Worm (Caenorhabditis elegans) whole organism, L2 larva: ENCODE data around the gene T16H12.9.
A peak's percentile ranks its signal among the peaks of the same experiment; 100 is the strongest.

ENCODE experiments used
- C34F6.9 ChIP-seq: fragments of 150-350 bp; optimal IDR thresholded peaks from 2 replicates; lab custom pipeline; 2014; ENCODE audit warnings: missing biosample characterization, missing genetic modification characterization
- R02D3.7 ChIP-seq: fragments of 150-350 bp; optimal IDR thresholded peaks from 2 replicates; lab custom pipeline; 2014; ENCODE audit warnings: missing biosample characterization, missing genetic modification characterization
- Y55F3AM.14 ChIP-seq: fragments of 200-800 bp; sonication (Bioruptor generic); optimal IDR thresholded peaks from 2 replicates; lab custom pipeline; 2018; ENCODE audit warnings: mild to moderate bottlenecking, missing genetic modification characterization, missing compliant biosample characterization
- ZK546.5 ChIP-seq: sonication (generic microtip); optimal IDR thresholded peaks from 2 replicates; lab custom pipeline; 2017; ENCODE audit warnings: missing biosample characterization, missing genetic modification characterization
- alr-1 ChIP-seq: fragments of 150-350 bp; optimal IDR thresholded peaks from 2 replicates; lab custom pipeline; 2014; ENCODE audit warnings: missing biosample characterization, missing genetic modification characterization
- aly-2 ChIP-seq: fragments of 150-350 bp; optimal IDR thresholded peaks from 2 replicates; lab custom pipeline; 2014; ENCODE audit warnings: missing biosample characterization, missing genetic modification characterization
- ama-1 ChIP-seq: fragments of 150-350 bp; optimal IDR thresholded peaks from 2 replicates; lab custom pipeline; 2018; ENCODE audit warnings: inconsistent platforms
- ceh-16 ChIP-seq: fragments of 150-350 bp; optimal IDR thresholded peaks from 2 replicates; lab custom pipeline; 2014; ENCODE audit warnings: missing biosample characterization, missing genetic modification characterization
- ceh-82 ChIP-seq: fragments of 150-350 bp; optimal IDR thresholded peaks from 2 replicates; lab custom pipeline; 2014; ENCODE audit warnings: missing biosample characterization, missing genetic modification characterization
- crh-2 ChIP-seq: sonication (generic microtip); optimal IDR thresholded peaks from 2 replicates; lab custom pipeline; 2017; ENCODE audit warnings: missing biosample characterization, missing genetic modification characterization
- egl-27 ChIP-seq: sonication (generic microtip); optimal IDR thresholded peaks from 3 replicates; lab custom pipeline; 2017; ENCODE audit warnings: missing biosample characterization, missing genetic modification reagents, missing genetic modification characterization
- elt-1 ChIP-seq: fragments of 150-350 bp; optimal IDR thresholded peaks from 2 replicates; lab custom pipeline; 2014; ENCODE audit warnings: missing biosample characterization, missing genetic modification characterization
- elt-3 ChIP-seq: sonication (generic microtip); optimal IDR thresholded peaks from 2 replicates; lab custom pipeline; 2017; ENCODE audit warnings: missing biosample characterization, missing genetic modification characterization
- fos-1 ChIP-seq: fragments of 150-350 bp; optimal IDR thresholded peaks from 2 replicates; lab custom pipeline; 2014; ENCODE audit warnings: missing biosample characterization, missing genetic modification characterization
- gmeb-1 ChIP-seq: fragments of 150-350 bp; optimal IDR thresholded peaks from 2 replicates; lab custom pipeline; 2014; ENCODE audit warnings: missing biosample characterization, missing genetic modification characterization
- lin-11 ChIP-seq: fragments of 150-350 bp; sonication (generic microtip); optimal IDR thresholded peaks from 2 replicates; lab custom pipeline; 2014; ENCODE audit warnings: missing biosample characterization, missing genetic modification characterization, inconsistent platforms, mixed read lengths
- lin-13 ChIP-seq: fragments of 150-350 bp; optimal IDR thresholded peaks from 2 replicates; lab custom pipeline; 2014; ENCODE audit warnings: missing biosample characterization, missing genetic modification reagents, missing genetic modification characterization
- lsy-2 ChIP-seq, 2 experiments: fragments of 150-350 bp in 1 of 2; sonication (generic microtip) in 1 of 2; optimal IDR thresholded peaks; 2 replicates each; lab custom pipeline; 2014 to 2017; ENCODE audit warnings: missing biosample characterization in 2 of 2, missing genetic modification characterization in 2 of 2
- mbf-1 ChIP-seq: sonication (generic microtip); optimal IDR thresholded peaks from 2 replicates; lab custom pipeline; 2017; ENCODE audit warnings: missing biosample characterization, missing genetic modification characterization
- nhr-11 ChIP-seq: fragments of 150-350 bp; optimal IDR thresholded peaks from 2 replicates; lab custom pipeline; 2014; ENCODE audit warnings: missing biosample characterization, missing genetic modification characterization
- nhr-12 ChIP-seq: fragments of 150-350 bp; optimal IDR thresholded peaks from 2 replicates; lab custom pipeline; 2014; ENCODE audit warnings: missing biosample characterization, missing genetic modification characterization
- nhr-129 ChIP-seq: fragments of 150-350 bp; optimal IDR thresholded peaks from 2 replicates; lab custom pipeline; 2014; ENCODE audit warnings: missing biosample characterization, missing genetic modification characterization
- nhr-21 ChIP-seq: fragments of 150-350 bp; optimal IDR thresholded peaks from 2 replicates; lab custom pipeline; 2014; ENCODE audit warnings: missing biosample characterization, missing genetic modification characterization
- nhr-23 ChIP-seq: fragments of 150-350 bp; optimal IDR thresholded peaks from 2 replicates; lab custom pipeline; 2014; ENCODE audit warnings: missing biosample characterization, missing genetic modification reagents, missing genetic modification characterization
- nhr-237 ChIP-seq: fragments of 150-350 bp; optimal IDR thresholded peaks from 2 replicates; lab custom pipeline; 2014; ENCODE audit warnings: missing biosample characterization, missing genetic modification characterization
- nhr-6 ChIP-seq: fragments of 150-350 bp; optimal IDR thresholded peaks from 2 replicates; lab custom pipeline; 2014; ENCODE audit warnings: missing biosample characterization, missing genetic modification characterization
- nhr-77 ChIP-seq: fragments of 150-350 bp; optimal IDR thresholded peaks from 2 replicates; lab custom pipeline; 2014; ENCODE audit warnings: missing biosample characterization, missing genetic modification characterization
- peb-1 ChIP-seq: fragments of 150-350 bp; optimal IDR thresholded peaks from 2 replicates; lab custom pipeline; 2014; ENCODE audit warnings: missing biosample characterization, missing genetic modification characterization
- sem-4 ChIP-seq: fragments of 150-350 bp; optimal IDR thresholded peaks from 2 replicates; lab custom pipeline; 2014; ENCODE audit warnings: missing biosample characterization, missing genetic modification reagents, missing genetic modification characterization
- skn-1 ChIP-seq: sonication (generic microtip); optimal IDR thresholded peaks from 2 replicates; lab custom pipeline; 2017; ENCODE audit warnings: missing biosample characterization, missing genetic modification characterization
- sma-3 ChIP-seq: sonication (generic microtip); optimal IDR thresholded peaks from 2 replicates; lab custom pipeline; 2016; ENCODE audit warnings: missing genetic modification reagents, missing genetic modification characterization, missing compliant biosample characterization
- sma-9 ChIP-seq, 2 experiments: fragments of 150-350 bp in 1 of 2; sonication (generic microtip) in 1 of 2; optimal IDR thresholded peaks; 2 replicates each; lab custom pipeline; 2014 to 2016; ENCODE audit warnings: missing genetic modification characterization in 2 of 2, mild to moderate bottlenecking in 1 of 2, missing biosample characterization in 1 of 2, missing compliant biosample characterization in 1 of 2, missing genetic modification reagents in 1 of 2, moderate library complexity in 1 of 2
- unc-39 ChIP-seq: fragments of 150-350 bp; optimal IDR thresholded peaks from 2 replicates; lab custom pipeline; 2014; ENCODE audit warnings: missing biosample characterization, missing genetic modification characterization
- unc-55 ChIP-seq: fragments of 150-350 bp; sonication (generic microtip); optimal IDR thresholded peaks from 3 replicates; lab custom pipeline; 2014; ENCODE audit warnings: missing biosample characterization, missing genetic modification reagents, missing genetic modification characterization
- unc-62 ChIP-seq: fragments of 150-350 bp; optimal IDR thresholded peaks from 2 replicates; lab custom pipeline; 2014; ENCODE audit warnings: missing biosample characterization, missing genetic modification reagents, missing genetic modification characterization
- zag-1 ChIP-seq: fragments of 150-350 bp; optimal IDR thresholded peaks from 2 replicates; lab custom pipeline; 2014; ENCODE audit warnings: missing biosample characterization, missing genetic modification characterization
- ztf-1 ChIP-seq: fragments of 200-800 bp; sonication (Bioruptor generic); conservative IDR thresholded peaks from 2 replicates; pipeline ENCODE4 v1.3.6; 2022; ENCODE audit warnings: missing genetic modification characterization, missing compliant biosample characterization
- ztf-11 ChIP-seq: sonication (generic microtip); optimal IDR thresholded peaks from 2 replicates; lab custom pipeline; 2017; ENCODE audit warnings: missing biosample characterization, missing genetic modification characterization
- ztf-4 ChIP-seq: fragments of 150-350 bp; optimal IDR thresholded peaks from 2 replicates; lab custom pipeline; 2014; ENCODE audit warnings: missing biosample characterization, missing genetic modification characterization

Gene T16H12.9

DNA sequence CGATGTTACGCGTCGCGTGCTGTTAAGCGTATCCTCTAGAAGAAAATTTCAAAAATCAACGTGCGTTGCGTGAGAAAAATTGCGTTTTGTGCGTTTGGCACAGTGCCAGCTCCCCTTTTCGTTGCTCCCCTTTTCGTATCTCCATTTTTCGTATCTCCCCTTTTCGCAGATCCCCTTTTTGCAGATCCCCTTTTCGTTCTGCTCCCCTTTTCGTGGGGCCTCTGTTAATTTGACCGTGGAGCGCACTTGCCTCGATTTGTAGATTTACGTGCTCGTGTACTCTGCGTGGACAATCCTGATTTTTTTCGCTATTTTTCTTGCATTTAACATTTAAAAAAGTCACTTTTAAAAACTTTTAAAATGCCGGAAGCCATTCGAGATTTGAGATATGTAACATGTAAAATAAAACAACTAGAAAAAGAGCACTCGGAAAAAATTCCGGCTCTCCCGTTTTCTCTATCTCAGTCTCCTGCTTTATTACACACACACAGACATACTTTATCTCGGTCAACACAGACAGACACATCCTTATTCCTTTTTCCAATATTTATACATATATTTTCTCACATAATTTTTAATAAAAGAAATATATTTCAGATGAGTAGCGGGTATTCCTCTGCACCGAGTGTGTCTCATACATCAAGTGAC is 14.6 kb downstream of the T16H12.9 start, which contains the start of gene ttll-4 (continued):
- TF ChIP-seq sma-3 (peak; percentile 1), lsy-2 (tag; optimal IDR thresholded peaks at IDR 0.05; lab: Kevin White, UChicago) (peak; percentile 50 to 59), lin-13 (peak; percentile 53), ama-1 (lab: Kevin White, UChicago) (no peak), skn-1 (tag; lab: Kevin White, UChicago) (no peak), peb-1 (tag; lab: Kevin White, UChicago) (no peak), ceh-16 (tag; lab: Kevin White, UChicago) (no peak), ztf-4 (no peak), nhr-237 (tag; lab: Kevin White, UChicago) (no peak), zag-1 (tag; lab: Kevin White, UChicago) (peak; percentile 1), nhr-77 (tag; lab: Kevin White, UChicago) (no peak)

DNA sequence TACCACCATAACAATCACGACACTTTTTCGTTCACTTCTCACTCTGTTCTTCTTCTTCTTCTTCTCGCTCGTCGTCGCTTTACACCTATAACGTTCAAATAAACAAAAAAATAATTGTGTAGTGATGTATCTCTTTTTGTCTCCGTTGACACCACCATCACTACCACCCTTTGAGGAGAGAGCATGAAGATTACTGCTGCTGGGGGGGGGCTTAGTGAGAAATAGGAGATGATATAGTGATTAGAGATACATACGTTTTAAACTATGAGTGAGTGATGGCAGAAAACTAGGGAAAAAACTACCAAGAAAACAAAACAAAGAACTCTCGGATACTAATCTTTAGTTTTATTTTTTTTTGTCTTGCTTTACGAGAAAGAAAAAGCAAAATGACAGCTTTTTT is 17.3 kb downstream of the T16H12.9 start:
- TF ChIP-seq gmeb-1 (tag; lab: Kevin White, UChicago) (no peak), nhr-11 (tag; lab: Kevin White, UChicago) (no peak), sma-3 (no peak), elt-1 (tag; lab: Kevin White, UChicago) (no peak), unc-62 (GFP tag; lab: Kevin White, UChicago) (no peak), ztf-4 (no peak), sma-9 (GFP tag; optimal IDR thresholded peaks at IDR 0.05; lab: Kevin White, UChicago) (peak; percentile 35), sma-9 (tag; optimal IDR thresholded peaks at IDR 0.05; lab: Kevin White, UChicago) (no peak), lsy-2 (tag; optimal IDR thresholded peaks at IDR 0.05; lab: Kevin White, UChicago) (peak in 1 of 2 experiments; percentile 34), C34F6.9 (no peak), peb-1 (tag; lab: Kevin White, UChicago) (no peak), egl-27 (tag; lab: Kevin White, UChicago) (no peak), aly-2 (tag; lab: Kevin White, UChicago) (no peak), zag-1 (tag; lab: Kevin White, UChicago) (no peak), nhr-21 (tag; lab: Kevin White, UChicago) (no peak), Y55F3AM.14 (GFP tag; lab: Kevin White, UChicago) (no peak), nhr-129 (tag; lab: Kevin White, UChicago) (peak; percentile 19), R02D3.7 (no peak), lin-11 (tag; lab: Kevin White, UChicago) (no peak), ztf-11 (tag; lab: Kevin White, UChicago) (no peak), unc-55 (peak; percentile 26), nhr-237 (tag; lab: Kevin White, UChicago) (no peak), nhr-6 (tag; lab: Kevin White, UChicago) (no peak), ZK546.5 (no peak), crh-2 (tag; lab: Kevin White, UChicago) (no peak), ztf-1 (GFP tag; lab: Robert Waterston, UW) (no peak), mbf-1 (no peak), ceh-82 (tag; lab: Kevin White, UChicago) (no peak), nhr-12 (tag; lab: Kevin White, UChicago) (no peak), skn-1 (tag; lab: Kevin White, UChicago) (no peak), sem-4 (tag; lab: Kevin White, UChicago) (no peak), alr-1 (no peak), fos-1 (tag; lab: Kevin White, UChicago) (no peak), elt-3 (tag; lab: Kevin White, UChicago) (no peak), lin-13 (no peak), unc-39 (tag; lab: Kevin White, UChicago) (no peak), nhr-23 (no peak)
